Worm (Caenorhabditis elegans): Measurements from ENCODE around the gene H11E01.2.

Gene H11E01.2

DNA sequence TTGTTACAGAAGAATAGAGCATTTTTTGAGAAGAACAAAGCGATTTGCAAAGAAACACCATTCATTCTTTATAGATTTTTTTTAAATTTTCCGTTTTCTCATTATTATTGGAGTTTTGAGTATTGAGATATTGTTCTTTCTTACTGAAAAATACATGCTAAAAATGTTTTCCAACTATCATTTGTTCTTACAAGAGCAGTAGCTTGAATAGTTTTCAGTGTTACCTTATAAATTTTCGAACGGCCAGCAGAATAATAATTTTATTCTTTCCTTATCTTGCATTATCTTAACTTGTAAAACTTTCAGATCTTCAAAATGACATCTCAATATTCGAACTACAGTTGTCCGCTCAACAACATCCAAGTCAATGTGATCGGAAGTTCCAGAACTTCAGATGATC, 34.4 kb downstream of the H11E01.2 start, which contains the start of gene tbx-32:
TSS of gene tbx-32 (plus strand) at position 301 of the 400 bp plus-strand sequence.
- no peak for TF ChIP-seq lsy-2 (tag; optimal IDR thresholded peaks at IDR 0.05)
- no peak for TF ChIP-seq sem-4 (tag; optimal IDR thresholded peaks at IDR 0.05)
- no peak for TF ChIP-seq ama-1 (optimal IDR thresholded peaks at IDR 0.05)
- no peak for TF ChIP-seq crh-2 (tag; optimal IDR thresholded peaks at IDR 0.05)
- no peak for TF ChIP-seq lin-39 (tag; optimal IDR thresholded peaks at IDR 0.05)
- TF ChIP-seq nhr-10 (tag; optimal IDR thresholded peaks at IDR 0.05) = no peak
- no peak for TF ChIP-seq egl-27 (tag; optimal IDR thresholded peaks at IDR 0.05)

DNA sequence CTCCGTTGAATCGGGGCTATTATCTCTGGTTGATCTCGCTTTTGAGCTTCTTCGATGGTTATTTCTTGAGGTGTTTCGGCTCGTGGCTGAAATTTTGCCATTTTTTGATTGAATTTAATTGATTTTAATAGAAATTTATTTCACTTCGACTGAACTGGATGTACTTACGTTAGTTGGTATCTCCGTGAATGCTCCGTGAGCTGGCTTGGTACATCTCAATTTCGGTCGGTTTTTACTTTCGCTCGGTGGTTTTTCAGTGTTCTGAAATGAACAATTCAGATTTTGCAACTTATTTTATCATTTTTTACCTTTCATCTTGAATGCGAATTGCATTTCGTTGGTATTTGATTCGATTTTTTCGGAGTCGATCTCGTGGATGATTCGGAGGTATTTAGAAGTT, 44.1 kb downstream of the H11E01.2 start, which contains the start of gene R09H3.2:
TSS of gene R09H3.2 (minus strand) at position 101 of the 400 bp plus-strand sequence.
- TF ChIP-seq nhr-25 (tag; optimal IDR thresholded peaks at IDR 0.05) = no peak
- TF ChIP-seq skn-1 (tag; optimal IDR thresholded peaks at IDR 0.05) = no peak
- no peak for TF ChIP-seq dmd-4 (tag; optimal IDR thresholded peaks at IDR 0.05)
- TF ChIP-seq nhr-237 (tag; optimal IDR thresholded peaks at IDR 0.05) = no peak
- TF ChIP-seq R02D3.7 (tag; optimal IDR thresholded peaks at IDR 0.05) = no peak
- no peak for TF ChIP-seq ztf-4 (tag; optimal IDR thresholded peaks at IDR 0.05)
- TF ChIP-seq ZK546.5 (tag; optimal IDR thresholded peaks at IDR 0.05) = no peak
- no peak for TF ChIP-seq nhr-23 (tag; optimal IDR thresholded peaks at IDR 0.05)
- TF ChIP-seq crh-2 (tag; optimal IDR thresholded peaks at IDR 0.05) = no peak
- no peak for TF ChIP-seq nhr-10 (tag; optimal IDR thresholded peaks at IDR 0.05)
- TF ChIP-seq ztf-1 (GFP tag; conservative IDR thresholded peaks at IDR 0.05) = no peak
- TF ChIP-seq ceh-82 (tag; optimal IDR thresholded peaks at IDR 0.05) = no peak
- no peak for TF ChIP-seq gmeb-1 (tag; optimal IDR thresholded peaks at IDR 0.05)
- TF ChIP-seq mdl-1 (tag; optimal IDR thresholded peaks at IDR 0.05) = no peak

DNA sequence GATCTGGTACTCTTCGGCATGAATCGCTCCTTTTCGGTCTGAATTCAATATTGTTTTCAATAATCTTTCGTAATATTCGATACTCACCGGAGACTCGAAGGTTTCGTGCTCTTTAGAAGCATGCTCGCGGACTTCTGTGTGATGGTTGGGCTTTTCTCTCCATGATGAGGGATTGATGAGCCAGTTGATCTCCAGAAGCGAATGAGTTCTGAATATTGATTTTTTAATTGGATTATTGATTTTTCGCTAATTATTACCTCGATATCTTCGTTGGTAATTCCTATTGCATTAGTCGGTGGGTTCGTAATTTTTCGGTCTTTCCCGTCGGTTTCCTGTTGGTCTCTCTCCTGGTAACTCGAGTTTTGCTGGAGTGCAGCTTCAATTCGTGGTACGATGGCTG, 46.2 kb downstream of the H11E01.2 start:
- TF ChIP-seq ztf-1 (GFP tag; conservative IDR thresholded peaks at IDR 0.05) (no peak), blmp-1 (tag; optimal IDR thresholded peaks at IDR 0.05; ENCODE audit: insufficient read depth) (no peak), elt-1 (tag; optimal IDR thresholded peaks at IDR 0.05) (no peak), nhr-23 (tag; optimal IDR thresholded peaks at IDR 0.05) (no peak), skn-1 (tag; optimal IDR thresholded peaks at IDR 0.05) (no peak), R02D3.7 (tag; optimal IDR thresholded peaks at IDR 0.05) (no peak), mab-5 (tag; optimal IDR thresholded peaks at IDR 0.05) (no peak)

DNA sequence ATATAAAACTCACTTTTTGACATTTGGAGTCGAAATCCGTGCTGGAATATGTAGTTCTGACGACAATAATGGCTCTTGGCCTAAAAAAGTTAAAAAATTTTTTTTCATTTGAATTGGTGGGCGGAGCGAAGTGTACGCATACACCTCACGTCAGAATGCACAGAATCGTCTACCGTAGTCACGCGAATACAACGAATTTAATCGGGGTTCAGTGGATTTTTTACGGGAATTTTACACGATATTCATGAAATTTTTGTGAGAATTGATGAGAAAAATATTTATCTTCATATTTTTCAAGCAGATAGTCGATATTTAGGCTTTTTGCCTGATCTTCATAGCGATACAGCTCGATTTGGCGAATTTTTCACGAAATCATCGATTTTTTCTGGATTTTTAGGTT, 47.9 kb downstream of the H11E01.2 start, which contains the start of gene R09H3.3:
TSS of gene R09H3.3 (minus strand) at position 101 of the 400 bp plus-strand sequence.
- TF ChIP-seq nhr-12 (tag; optimal IDR thresholded peaks at IDR 0.05) (no peak), crh-2 (tag; optimal IDR thresholded peaks at IDR 0.05) (no peak), ama-1 (optimal IDR thresholded peaks at IDR 0.05) (no peak), nhr-237 (tag; optimal IDR thresholded peaks at IDR 0.05) (no peak), ZK546.5 (tag; optimal IDR thresholded peaks at IDR 0.05) (no peak), egl-27 (tag; optimal IDR thresholded peaks at IDR 0.05) (no peak), zag-1 (tag; optimal IDR thresholded peaks at IDR 0.05) (no peak), fos-1 (tag; optimal IDR thresholded peaks at IDR 0.05) (no peak), elt-1 (tag; optimal IDR thresholded peaks at IDR 0.05) (no peak), nhr-10 (tag; optimal IDR thresholded peaks at IDR 0.05) (no peak), nhr-21 (tag; optimal IDR thresholded peaks at IDR 0.05) (no peak), lsy-2 (tag; optimal IDR thresholded peaks at IDR 0.05) (no peak), lin-13 (GFP tag; optimal IDR thresholded peaks at IDR 0.05) (no peak), unc-62 (GFP tag; optimal IDR thresholded peaks at IDR 0.05) (no peak)

DNA sequence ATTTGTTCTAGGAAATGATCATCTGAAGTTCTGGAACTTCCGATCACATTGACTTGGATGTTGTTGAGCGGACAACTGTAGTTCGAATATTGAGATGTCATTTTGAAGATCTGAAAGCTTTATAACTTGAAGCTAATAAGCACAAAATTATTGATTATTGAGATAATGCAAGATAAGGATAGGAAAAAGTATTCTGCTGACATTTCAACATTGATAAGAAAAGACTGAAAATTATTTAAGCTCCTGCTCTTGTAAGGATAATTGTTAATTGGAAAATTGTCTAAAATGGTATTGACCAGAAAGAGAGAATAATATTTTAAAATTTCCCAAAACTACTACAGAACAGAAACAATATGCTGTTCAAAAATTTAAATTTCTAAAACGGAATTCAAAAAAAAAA, 53.2 kb downstream of the H11E01.2 start, which contains the start of gene tbx-31:
TSS of gene tbx-31 (minus strand) at position 101 of the 400 bp plus-strand sequence.
- TF ChIP-seq Y55F3AM.14 (GFP tag; optimal IDR thresholded peaks at IDR 0.05) (no peak), mdl-1 (tag; optimal IDR thresholded peaks at IDR 0.05) (no peak), snpc-4 (tag; optimal IDR thresholded peaks at IDR 0.05) (no peak), lsy-2 (tag; optimal IDR thresholded peaks at IDR 0.05) (no peak), elt-3 (tag; optimal IDR thresholded peaks at IDR 0.05) (no peak), ztf-4 (tag; optimal IDR thresholded peaks at IDR 0.05) (no peak), blmp-1 (tag; optimal IDR thresholded peaks at IDR 0.05; ENCODE audit: insufficient read depth) (no peak), F13H6.1 (tag; optimal IDR thresholded peaks at IDR 0.05) (no peak), dmd-4 (tag; optimal IDR thresholded peaks at IDR 0.05) (no peak), lin-39 (tag; optimal IDR thresholded peaks at IDR 0.05) (no peak), zag-1 (tag; optimal IDR thresholded peaks at IDR 0.05) (no peak)
